Worm (Caenorhabditis elegans): ENCODE measurements around the gene chpf-1.

Gene chpf-1

ce11 chrV:10204863-10205338 is 1.6 kb upstream of the chpf-1 start, which contains the start of the genes ZK856.19 and ZK856.11:
TSS of gene ZK856.19 (minus strand) at chrV:10204913.
TSS of gene ZK856.11 (minus strand) at chrV:10204938.
- TF ChIP-seq unc-62 (GFP tag; optimal IDR thresholded peaks at IDR 0.05), result no peak

ce11 chrV:10202340-10202739 is 945 bp downstream of the chpf-1 start:
- TF ChIP-seq unc-62 (GFP tag; optimal IDR thresholded peaks at IDR 0.05), result no peak

DNA sequence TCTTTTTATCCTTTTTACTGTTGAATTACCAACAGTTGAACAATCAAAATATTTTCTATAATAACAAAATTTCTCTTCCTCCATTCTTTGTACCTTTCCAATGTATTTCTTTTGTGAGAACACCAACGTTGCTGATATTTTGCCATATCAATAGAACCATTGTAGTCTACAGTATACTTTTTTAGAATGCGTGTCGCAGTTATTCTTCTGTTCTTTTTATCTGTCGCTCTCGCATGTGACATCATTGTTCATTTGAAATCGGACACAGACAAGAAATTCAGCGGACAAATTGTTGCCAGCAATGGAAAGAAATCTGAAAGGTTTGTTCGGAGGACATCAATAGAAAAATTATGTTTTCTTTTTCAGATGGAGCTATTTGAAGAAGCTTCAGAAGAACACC is 1.4 kb downstream of the chpf-1 start, which contains the start of gene ZK856.7:
ZK856.7 (plus strand) TSS at position 186 of the 400 bp plus-strand sequence.
- TF ChIP-seq unc-62 (GFP tag; optimal IDR thresholded peaks at IDR 0.05), result no peak

ce11 chrV:10198386-10198785 is 4.9 kb downstream of the chpf-1 start, which contains the start of gene ZK856.6:
TSS of gene ZK856.6 (plus strand) at chrV:10198686.
- no peak for TF ChIP-seq unc-62 (GFP tag; optimal IDR thresholded peaks at IDR 0.05)

ce11 chrV:10191242-10191641 is 12.0 kb downstream of the chpf-1 start:
- TF ChIP-seq unc-62 (GFP tag; optimal IDR thresholded peaks at IDR 0.05), result no peak

- no peak for TF ChIP-seq unc-62 (GFP tag; optimal IDR thresholded peaks at IDR 0.05)
Measured at ce11 chrV:10190081-10190556, 13.2 kb downstream of the chpf-1 start, which contains the start of gene ZK856.5. TSS of gene ZK856.5 (minus strand) at chrV:10190131.

DNA sequence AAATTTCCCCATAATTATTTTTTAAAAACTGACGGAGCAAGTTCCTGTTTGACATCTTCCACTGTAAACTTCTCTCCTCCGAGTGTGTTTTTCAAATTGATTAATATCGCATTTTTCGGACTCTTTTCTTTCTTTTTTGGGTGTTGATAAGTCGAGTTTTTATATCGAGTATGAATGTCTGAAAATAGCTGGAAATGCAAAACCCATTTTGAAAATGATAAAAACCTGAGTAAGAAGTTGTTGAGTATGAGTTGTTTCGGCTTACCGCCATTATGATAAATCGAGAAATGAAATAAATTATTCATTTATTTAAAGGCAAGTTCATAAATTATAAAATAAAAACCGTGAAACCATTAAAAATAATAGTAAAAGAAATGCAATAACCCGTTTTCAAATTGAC is 17.6 kb downstream of the chpf-1 start, which contains the start of gene ZK856.18:
ZK856.18 (minus strand) TSS at position 289 of the 400 bp plus-strand sequence.
- TF ChIP-seq unc-62 (GFP tag; optimal IDR thresholded peaks at IDR 0.05), result no peak

ce11 chrV:10183810-10184209 is 19.5 kb downstream of the chpf-1 start:
- TF ChIP-seq unc-62 (GFP tag; optimal IDR thresholded peaks at IDR 0.05), result no peak

ce11 chrV:10182984-10183383 is 20.3 kb downstream of the chpf-1 start, which contains the start of gene ZK856.4:
TSS of gene ZK856.4 (plus strand) at chrV:10183284.
- TF ChIP-seq unc-62 (GFP tag; optimal IDR thresholded peaks at IDR 0.05), result no peak

- TF ChIP-seq unc-62 (GFP tag; optimal IDR thresholded peaks at IDR 0.05), result no peak
Measured at ce11 chrV:10179235-10179634, 24.1 kb downstream of the chpf-1 start, which contains the start of gene cul-5. TSS of gene cul-5 (plus strand) at chrV:10179535.

DNA sequence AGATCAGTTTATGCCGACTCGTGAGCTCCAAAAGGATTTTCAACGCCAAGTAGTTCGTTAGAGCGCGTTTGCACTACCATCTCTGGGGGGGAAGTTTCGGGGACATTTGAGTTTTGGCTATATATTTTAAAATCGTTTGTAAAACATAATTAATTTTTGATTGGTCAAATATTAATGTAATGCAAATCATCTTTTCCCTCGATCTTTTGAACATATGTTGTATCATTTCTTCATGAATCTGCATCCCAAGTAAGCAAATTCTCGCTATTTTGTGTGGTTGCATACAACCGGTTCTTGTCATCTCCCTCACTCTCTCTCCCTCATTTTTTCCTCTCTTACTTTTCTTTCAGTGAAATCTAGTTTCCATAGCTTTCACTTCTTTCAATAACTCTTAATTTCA is 25.1 kb downstream of the chpf-1 start:
- TF ChIP-seq unc-62 (GFP tag; optimal IDR thresholded peaks at IDR 0.05), result no peak

- no peak for TF ChIP-seq unc-62 (GFP tag; optimal IDR thresholded peaks at IDR 0.05)
Measured at ce11 chrV:10174632-10175075, 28.6 kb downstream of the chpf-1 start.

DNA sequence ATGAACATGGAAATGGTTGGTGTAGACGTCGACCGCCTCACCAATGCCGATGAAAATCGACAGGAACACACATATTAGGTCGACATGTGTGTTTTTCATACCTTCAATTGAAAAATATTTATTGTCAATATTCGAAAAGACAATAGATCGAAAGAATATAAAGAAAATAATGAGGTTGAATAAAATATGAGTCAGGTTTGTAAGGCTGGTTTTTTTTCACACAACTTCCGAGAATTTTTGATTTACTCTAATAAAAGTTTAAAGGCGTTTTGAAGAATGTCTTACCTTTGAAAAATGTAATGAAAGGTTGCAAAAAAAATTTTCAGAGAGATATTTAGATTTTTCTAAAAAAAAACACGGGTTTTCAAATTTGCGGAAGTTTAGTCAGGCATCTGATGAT is 29.6 kb downstream of the chpf-1 start, which contains the start of gene egl-3:
egl-3 (minus strand) TSS at position 101 of the 400 bp plus-strand sequence.
- no peak for TF ChIP-seq unc-62 (GFP tag; optimal IDR thresholded peaks at IDR 0.05)

- TF ChIP-seq unc-62 (GFP tag; optimal IDR thresholded peaks at IDR 0.05), result no peak
Measured at ce11 chrV:10168870-10169269, 34.4 kb downstream of the chpf-1 start.

ce11 chrV:10166368-10166767 is 36.9 kb downstream of the chpf-1 start, which contains the start of gene C51E3.6:
TSS of gene C51E3.6 (minus strand) at chrV:10166468.
- TF ChIP-seq unc-62 (GFP tag; optimal IDR thresholded peaks at IDR 0.05), result no peak

DNA sequence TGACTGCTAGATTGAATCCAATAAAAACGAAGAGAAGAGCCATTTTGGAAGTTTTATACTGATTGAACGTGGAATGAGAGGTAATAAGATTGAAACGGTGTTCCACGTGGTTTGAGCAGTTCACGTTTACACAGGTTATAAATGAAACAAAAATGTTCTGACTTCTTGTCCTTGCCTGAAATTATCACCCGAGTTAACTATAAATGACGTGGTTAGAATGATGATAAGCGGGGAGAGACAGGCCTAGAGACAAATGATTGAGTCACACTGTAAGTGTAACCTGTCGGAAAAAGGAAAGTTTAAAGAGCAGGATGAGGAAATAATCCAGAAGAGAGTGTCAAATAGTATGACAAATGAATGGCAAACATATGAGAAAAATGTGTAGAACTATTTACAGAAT is 42.3 kb downstream of the chpf-1 start, which contains the start of gene C51E3.10:
C51E3.10 (minus strand) TSS at position 181 of the 400 bp plus-strand sequence.
- TF ChIP-seq unc-62 (GFP tag; optimal IDR thresholded peaks at IDR 0.05), result no peak

- no peak for TF ChIP-seq unc-62 (GFP tag; optimal IDR thresholded peaks at IDR 0.05)
Measured at ce11 chrV:10159972-10160371, 43.3 kb downstream of the chpf-1 start.

Data from whole organism, dauer.